Fruit fly (Drosophila melanogaster): ENCODE data around the gene IntS11.

The IntS11 gene

DNA sequence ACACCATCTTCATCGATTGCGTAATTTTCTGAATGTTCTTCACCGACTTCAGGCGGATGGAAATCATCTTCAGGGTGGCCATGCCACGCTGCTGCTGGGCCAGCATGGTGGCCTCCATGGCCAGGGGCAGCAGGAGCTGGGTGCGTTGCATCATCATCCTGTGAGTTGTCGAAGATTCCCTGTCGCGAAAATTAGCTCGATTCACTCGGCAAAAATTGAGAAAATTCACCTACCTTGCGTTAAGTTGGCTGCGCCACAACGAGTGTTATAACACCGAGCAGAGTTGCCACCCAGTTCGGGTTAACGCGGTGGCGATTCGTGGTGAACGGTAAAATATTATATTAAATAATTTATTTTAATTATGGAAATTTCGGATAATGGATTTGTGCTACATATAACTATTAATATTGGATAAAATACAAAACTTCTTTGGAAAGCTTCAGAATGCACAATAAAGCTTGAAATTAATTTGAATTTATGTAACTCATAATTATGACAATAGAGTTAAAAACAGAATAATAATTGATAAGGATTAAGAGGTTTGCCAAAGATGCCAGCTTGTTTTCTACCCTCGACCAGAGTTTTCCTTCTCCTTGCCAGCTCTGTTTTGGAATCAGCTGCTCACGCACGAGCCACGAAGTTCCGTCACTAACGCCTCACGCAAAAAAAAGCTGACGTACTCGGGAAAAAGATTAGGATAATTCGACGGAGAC is 3.6 kb downstream of the IntS11 start, which contains the start of the genes ATPsyngamma and yata (continued):
- TF ChIP-seq B-H1 (GFP tag; IDR thresholded peaks at IDR 0.05) (no peak), CG1832 (GFP tag; optimal IDR thresholded peaks at IDR 0.05) (no peak), TFAM (GFP tag; optimal IDR thresholded peaks at IDR 0.05) (no peak), CG17912 (GFP tag; optimal IDR thresholded peaks at IDR 0.05) (peak; percentile 20), CG18599 (GFP tag; optimal IDR thresholded peaks at IDR 0.05) (no peak), CG11723 (GFP tag; optimal IDR thresholded peaks at IDR 0.05) (no peak), tgo (GFP tag; IDR thresholded peaks at IDR 0.05) (0 out of 3 replicates have a peak, but pooled peaks have one; percentile 26), CG8924 (tag; optimal IDR thresholded peaks at IDR 0.05) (peak; percentile 57), vnd (GFP tag; IDR thresholded peaks at IDR 0.05; ENCODE audit: partially characterized antibody) (peak; percentile 62; the same call in 2 of the 3 replicates), Eip74EF (GFP tag; optimal IDR thresholded peaks at IDR 0.05) (no peak), CG13123 (GFP tag; optimal IDR thresholded peaks at IDR 0.05) (no peak), CG6765 (GFP tag; optimal IDR thresholded peaks at IDR 0.05) (peak; percentile 31), CG2678 (tag; optimal IDR thresholded peaks at IDR 0.05) (no peak), CG1233 (GFP tag; optimal IDR thresholded peaks at IDR 0.05) (peak; percentile 24), Nf-YC (tag; optimal IDR thresholded peaks at IDR 0.05) (peak; percentile 49), Ets97D (GFP tag; optimal IDR thresholded peaks at IDR 0.05) (peak; percentile 40), nerfin-2 (GFP tag; IDR thresholded peaks at IDR 0.05; ENCODE audit: partially characterized antibody) (0 out of 2 replicates have a peak, but pooled peaks have one; percentile 30), hbn (GFP tag; IDR thresholded peaks at IDR 0.05; ENCODE audit: partially characterized antibody) (peak; percentile 59), Dbx (GFP tag; IDR thresholded peaks at IDR 0.05) (no peak), psq (GFP tag; optimal IDR thresholded peaks at IDR 0.05) (no peak), disco-r (GFP tag; optimal IDR thresholded peaks at IDR 0.05) (no peak), ro (GFP tag; IDR thresholded peaks at IDR 0.05) (no peak), CG2202 (tag; optimal IDR thresholded peaks at IDR 0.05) (no peak), Awh (GFP tag; IDR thresholded peaks at IDR 0.05) (no peak), CG9932 (GFP tag; IDR thresholded peaks at IDR 0.05) (peak; percentile 53; the same call in 1 of the 2 replicates), CG18619 (GFP tag; optimal IDR thresholded peaks at IDR 0.05) (peak; percentile 40), CG11696 (GFP tag; IDR thresholded peaks at IDR 0.05) (no peak), CG30431 (GFP tag; optimal IDR thresholded peaks at IDR 0.05) (no peak), CG31441 (GFP tag; IDR thresholded peaks at IDR 0.05) (no peak; the same call in 1 of the 2 replicates), CG5953 (GFP tag; IDR thresholded peaks at IDR 0.05) (no peak), knrl (GFP tag; IDR thresholded peaks at IDR 0.05; ENCODE audit: partially characterized antibody) (peak; percentile 78), CG1792 (GFP tag; optimal IDR thresholded peaks at IDR 0.05) (no peak), Lim3 (GFP tag; IDR thresholded peaks at IDR 0.05) (no peak), ewg (GFP tag; optimal IDR thresholded peaks at IDR 0.05) (peak; percentile 11), Spps (tag; optimal IDR thresholded peaks at IDR 0.05) (no peak), nerfin-1 (tag; optimal IDR thresholded peaks at IDR 0.05) (no peak), CG11456 (GFP tag; IDR thresholded peaks at IDR 0.05) (no peak; the same call in 2 of the 3 replicates), CG13894 (tag; optimal IDR thresholded peaks at IDR 0.05) (no peak), Med (GFP tag) (peak; percentile 6), sisA (GFP tag; IDR thresholded peaks at IDR 0.05) (0 out of 2 replicates have a peak, but pooled peaks have one; percentile 28), aop (GFP tag; IDR thresholded peaks at IDR 0.05) (no peak), kay (GFP tag; optimal IDR thresholded peaks at IDR 0.05) (no peak), usp (GFP tag; optimal IDR thresholded peaks at IDR 0.05) (no peak), CG17829 (tag; optimal IDR thresholded peaks at IDR 0.05) (peak; percentile 41), sc (optimal IDR thresholded peaks at IDR 0.05) (no peak), sc (GFP tag; optimal IDR thresholded peaks at IDR 0.05) (no peak), slp2 (GFP tag; optimal IDR thresholded peaks at IDR 0.05) (no peak), CG32767 (GFP tag; IDR thresholded peaks at IDR 0.05) (no peak), ERR (GFP tag; optimal IDR thresholded peaks at IDR 0.05) (no peak), CG8765 (GFP tag; IDR thresholded peaks at IDR 0.05) (no peak)

Data from whole organism, embryonic.